Fruit fly (Drosophila melanogaster): ENCODE results near the gene Trissin.

dm6 chr3R:15472753-15473212 is 12.4 kb downstream of the Trissin start:
- TF ChIP-seq CG8478 (optimal IDR thresholded peaks at IDR 0.05) (no peak), Dll (optimal IDR thresholded peaks at IDR 0.05) (no peak), pan (optimal IDR thresholded peaks at IDR 0.05) (no peak), EcR (GFP tag; optimal IDR thresholded peaks at IDR 0.05) (no peak), usp (GFP tag; optimal IDR thresholded peaks at IDR 0.05) (no peak), psq (optimal IDR thresholded peaks at IDR 0.05) (no peak)
